Worm (Caenorhabditis elegans): ENCODE measurements around the gene srh-45.

DNA sequence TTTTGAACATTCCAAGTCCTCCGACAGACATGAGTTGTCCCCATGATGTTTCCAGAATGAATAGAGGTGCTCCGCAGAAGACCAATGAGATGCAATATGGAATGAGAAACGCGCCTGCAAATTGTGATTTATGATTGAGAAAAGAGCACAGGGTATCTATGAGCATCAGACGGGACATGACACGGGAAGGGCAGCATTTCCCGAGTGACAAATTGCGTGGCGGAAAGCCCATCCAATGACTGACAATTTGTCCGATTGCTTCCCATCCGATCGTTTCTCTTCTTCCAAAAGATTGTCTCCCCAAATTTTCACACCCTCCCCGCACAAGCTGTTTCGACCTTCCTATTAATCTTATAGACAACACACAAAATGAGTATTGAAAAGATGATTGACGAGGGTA, 3.0 kb upstream of the srh-45 start:
- no peak for TF ChIP-seq him-1 (tag; optimal IDR thresholded peaks at IDR 0.05)
- TF ChIP-seq W03F9.2 (tag; optimal IDR thresholded peaks at IDR 0.05) = no peak
- TF ChIP-seq dao-5 (tag; optimal IDR thresholded peaks at IDR 0.05) = no peak
